Worm (Caenorhabditis elegans): ENCODE measurements around the gene zig-3.

zig-3 gene

ce11 chrX:7944999-7945398 is 14.4 kb downstream of the zig-3 start, which contains the start of gene tnt-3 (continued):
- TF ChIP-seq Y53G8AR.9 (GFP tag; conservative IDR thresholded peaks at IDR 0.05) = no peak

- TF ChIP-seq K12H6.12 (tag; optimal IDR thresholded peaks at IDR 0.05) (peak; percentile 8), zfh-2 (GFP tag; conservative IDR thresholded peaks at IDR 0.05) (no peak)
Measured at ce11 chrX:7945438-7945837, 14.9 kb downstream of the zig-3 start.

- TF ChIP-seq xnd-1 (tag; optimal IDR thresholded peaks at IDR 0.05) = no peak
- TF ChIP-seq F57A8.1 (GFP tag; optimal IDR thresholded peaks at IDR 0.05) = no peak
- TF ChIP-seq F57C9.4 (tag; optimal IDR thresholded peaks at IDR 0.05) = no peak
- TF ChIP-seq K12H6.12 (tag; optimal IDR thresholded peaks at IDR 0.05) = peak; percentile 83
- no peak for TF ChIP-seq ccch-3 (GFP tag; optimal IDR thresholded peaks at IDR 0.05)
- no peak for TF ChIP-seq sptf-2 (GFP tag; optimal IDR thresholded peaks at IDR 0.05)
- TF ChIP-seq him-1 (tag; optimal IDR thresholded peaks at IDR 0.05) = no peak
- no peak for TF ChIP-seq B0261.1 (tag; optimal IDR thresholded peaks at IDR 0.05)
- TF ChIP-seq mcd-1 (GFP tag; IDR thresholded peaks at IDR 0.05) = peak; percentile 46
- TF ChIP-seq ceh-58 (GFP tag; IDR thresholded peaks at IDR 0.05) = no peak
- TF ChIP-seq hrde-1 (tag; optimal IDR thresholded peaks at IDR 0.05; ENCODE audit: borderline replicate concordance) = no peak
- no peak for TF ChIP-seq mel-28 (tag; optimal IDR thresholded peaks at IDR 0.05; ENCODE audit: borderline replicate concordance)
- 0 out of 2 replicates have a peak, but pooled peaks have one; percentile 49 for TF ChIP-seq Y53G8AR.9 (GFP tag; conservative IDR thresholded peaks at IDR 0.05)
- TF ChIP-seq ztf-3 (GFP tag; optimal IDR thresholded peaks at IDR 0.05) = no peak
- TF ChIP-seq lin-26 (GFP tag; IDR thresholded peaks at IDR 0.05) = peak; percentile 72; the same call in 1 of the 2 replicates
- no peak for TF ChIP-seq C17E4.6 (GFP tag; IDR thresholded peaks at IDR 0.05)
- 0 out of 2 replicates have a peak, but pooled peaks have one; percentile 60 for TF ChIP-seq bed-2 (GFP tag; IDR thresholded peaks at IDR 0.05)
- peak; percentile 53 for TF ChIP-seq tbp1 (GFP tag; optimal IDR thresholded peaks at IDR 0.05)
- peak; percentile 71 to 73 for TF ChIP-seq let-607 (tag; optimal IDR thresholded peaks at IDR 0.05)
- peak; percentile 92 for TF ChIP-seq K11D2.4 (GFP tag; IDR thresholded peaks at IDR 0.05)
- TF ChIP-seq akir-1 (GFP tag; optimal IDR thresholded peaks at IDR 0.05) = peak; percentile 42
- no peak for TF ChIP-seq snpc-3.4 (tag; optimal IDR thresholded peaks at IDR 0.05)
- peak; percentile 75 for TF ChIP-seq lin-40 (tag; optimal IDR thresholded peaks at IDR 0.05)
- no peak for TF ChIP-seq dpl-1 (GFP tag; optimal IDR thresholded peaks at IDR 0.05)
- peak; percentile 71; the same call in 1 of the 2 replicates for TF ChIP-seq C06A6.2 (GFP tag; conservative IDR thresholded peaks at IDR 0.05)
- no peak for TF ChIP-seq F37B4.10 (GFP tag; IDR thresholded peaks at IDR 0.05)
- TF ChIP-seq ceh-40 (GFP tag; IDR thresholded peaks at IDR 0.05) = no peak
- peak; percentile 59 for TF ChIP-seq madf-10 (tag; optimal IDR thresholded peaks at IDR 0.05)
- peak; percentile 74; the same call in 1 of the 2 replicates for TF ChIP-seq Y67H2A.10 (GFP tag; conservative IDR thresholded peaks at IDR 0.05)
- no peak for TF ChIP-seq ztf-25 (GFP tag; IDR thresholded peaks at IDR 0.05)
- TF ChIP-seq lin-54 (GFP tag; optimal IDR thresholded peaks at IDR 0.05) = peak; percentile 48
- TF ChIP-seq ekl-4 (GFP tag; IDR thresholded peaks at IDR 0.05) = peak; percentile 88
- TF ChIP-seq hlh-12 (tag; optimal IDR thresholded peaks at IDR 0.05) = no peak
- TF ChIP-seq F55B11.4 (tag; optimal IDR thresholded peaks at IDR 0.05; ENCODE audit: borderline replicate concordance, insufficient read depth) = no peak
- no peak for TF ChIP-seq athp-1 (tag; optimal IDR thresholded peaks at IDR 0.05)
- no peak for TF ChIP-seq madf-6 (GFP tag; IDR thresholded peaks at IDR 0.05)
- TF ChIP-seq gei-17 (GFP tag; optimal IDR thresholded peaks at IDR 0.05) = peak; percentile 45
- no peak for TF ChIP-seq die-1 (tag; optimal IDR thresholded peaks at IDR 0.05)
- TF ChIP-seq ceh-79 (tag; optimal IDR thresholded peaks at IDR 0.05) = no peak
- no peak for TF ChIP-seq snpc-1.3 (tag; optimal IDR thresholded peaks at IDR 0.05; ENCODE audit: insufficient read depth)
- peak; percentile 34 for TF ChIP-seq ZK185.1 (tag; optimal IDR thresholded peaks at IDR 0.05; ENCODE audit: poor library complexity, severe bottlenecking)
- 0 out of 2 replicates have a peak, but pooled peaks have one; percentile 48 for TF ChIP-seq Y56A3A.18 (GFP tag; IDR thresholded peaks at IDR 0.05)
- TF ChIP-seq let-526 (GFP tag; IDR thresholded peaks at IDR 0.05) = peak; percentile 79
Measured at ce11 chrX:7951578-7951977, 21.0 kb downstream of the zig-3 start.

All from whole organism, young adult.